Fruit fly (Drosophila melanogaster): ENCODE measurements around the gene Vml.
A peak's percentile ranks its signal among the peaks of the same experiment; 100 is the strongest.

The Vml gene

DNA sequence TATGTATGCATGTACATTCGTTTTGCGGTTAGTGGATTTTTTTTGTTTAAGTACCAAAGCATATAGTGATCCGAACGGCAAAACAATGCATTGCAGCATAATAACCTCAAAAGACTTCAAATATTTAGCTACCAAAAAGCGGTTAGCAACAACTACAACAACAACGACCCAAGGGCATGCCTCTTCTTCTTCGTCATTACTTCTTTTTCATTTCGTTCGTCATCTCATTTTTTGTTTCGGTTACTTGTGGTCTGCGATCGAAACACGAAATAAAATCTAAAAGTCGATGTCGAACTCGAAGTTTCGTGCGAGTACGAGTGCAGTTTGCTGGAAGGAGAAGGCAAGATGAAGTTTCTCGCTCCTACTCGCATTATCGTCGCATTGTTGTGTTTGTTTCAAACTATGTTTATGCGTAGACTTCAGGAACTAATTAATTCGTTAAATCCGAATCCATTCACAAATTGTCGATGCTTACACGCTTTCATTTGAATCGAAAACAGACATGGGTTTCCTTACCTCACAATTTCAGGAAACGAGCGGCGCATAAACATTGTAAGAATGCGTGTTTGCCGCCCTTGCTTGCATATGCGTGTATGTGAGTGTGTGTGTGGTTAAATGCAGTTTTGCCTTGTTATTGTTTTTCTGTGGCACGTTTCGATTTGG is 23.2 kb downstream of the Vml start (continued):
- TF ChIP-seq ash1 (GFP tag; optimal IDR thresholded peaks at IDR 0.05), result no peak
- peak; percentile 44 for TF ChIP-seq CG12299 (tag; optimal IDR thresholded peaks at IDR 0.05)
- TF ChIP-seq CG3065 (GFP tag; optimal IDR thresholded peaks at IDR 0.05), result peak; percentile 65
- TF ChIP-seq Hmx (GFP tag; optimal IDR thresholded peaks at IDR 0.05), result no peak
- TF ChIP-seq chinmo (GFP tag; IDR thresholded peaks at IDR 0.05; ENCODE audit: partially characterized antibody), result no peak
- peak; percentile 78 for TF ChIP-seq pros (GFP tag; optimal IDR thresholded peaks at IDR 0.05)
- TF ChIP-seq Oli (tag; optimal IDR thresholded peaks at IDR 0.05), result peak; percentile 75
- TF ChIP-seq CG17361 (GFP tag; IDR thresholded peaks at IDR 0.05), result peak; percentile 74
- no peak for TF ChIP-seq CG31224 (GFP tag; IDR thresholded peaks at IDR 0.05)
- peak; percentile 52 for TF ChIP-seq crc (GFP tag; optimal IDR thresholded peaks at IDR 0.05)
- peak; percentile 79 for TF ChIP-seq ATbp (GFP tag; optimal IDR thresholded peaks at IDR 0.05)
- TF ChIP-seq CG14441 (GFP tag; IDR thresholded peaks at IDR 0.05), result peak; percentile 73
- TF ChIP-seq CG11247 (GFP tag; IDR thresholded peaks at IDR 0.05), result peak; percentile 44; the same call in 1 of the 2 replicates
- peak; percentile 61 for TF ChIP-seq crol (GFP tag; IDR thresholded peaks at IDR 0.05)
- TF ChIP-seq CG12071 (GFP tag; optimal IDR thresholded peaks at IDR 0.05), result peak; percentile 78
- peak; percentile 69 to 79 for TF ChIP-seq dpn (GFP tag; optimal IDR thresholded peaks at IDR 0.05)
- TF ChIP-seq jumu (GFP tag; optimal IDR thresholded peaks at IDR 0.05), result peak; percentile 72
- TF ChIP-seq ssp (GFP tag; IDR thresholded peaks at IDR 0.05), result peak; percentile 51; the same call in 1 of the 2 replicates
- TF ChIP-seq Hr39 (optimal IDR thresholded peaks at IDR 0.05), result no peak
- TF ChIP-seq twi (tag; optimal IDR thresholded peaks at IDR 0.05), result peak; percentile 78
- TF ChIP-seq CG32772 (GFP tag; IDR thresholded peaks at IDR 0.05), result peak; percentile 74
- TF ChIP-seq tgo (GFP tag; IDR thresholded peaks at IDR 0.05), result peak; percentile 67
- peak; percentile 70 for TF ChIP-seq CG9437 (GFP tag; optimal IDR thresholded peaks at IDR 0.05)
- TF ChIP-seq Aef1 (GFP tag; IDR thresholded peaks at IDR 0.05), result peak; percentile 52; the same call in 2 of the 3 replicates
- TF ChIP-seq Gug (GFP tag; IDR thresholded peaks at IDR 0.05), result peak; percentile 54; the same call in 2 of the 4 replicates
- peak; percentile 49 for TF ChIP-seq CG12744 (GFP tag; optimal IDR thresholded peaks at IDR 0.05)
- peak; percentile 68 for TF ChIP-seq CG17186 (GFP tag; optimal IDR thresholded peaks at IDR 0.05)
- peak; percentile 100 for TF ChIP-seq CG4820 (GFP tag; optimal IDR thresholded peaks at IDR 0.05)
- no peak for TF ChIP-seq insv (GFP tag; optimal IDR thresholded peaks at IDR 0.05)
- no peak for TF ChIP-seq abd-A (tag; optimal IDR thresholded peaks at IDR 0.05)
- peak; percentile 92 for TF ChIP-seq sens-2 (GFP tag; IDR thresholded peaks at IDR 0.05)
- TF ChIP-seq fu2 (GFP tag; optimal IDR thresholded peaks at IDR 0.05), result peak; percentile 8
- peak; percentile 87 for TF ChIP-seq fd64A (GFP tag; optimal IDR thresholded peaks at IDR 0.05)
- peak; percentile 76 for TF ChIP-seq onecut (GFP tag; IDR thresholded peaks at IDR 0.05)
- TF ChIP-seq BEAF-32 (GFP tag; optimal IDR thresholded peaks at IDR 0.05), result no peak
- TF ChIP-seq Optix (GFP tag; IDR thresholded peaks at IDR 0.05), result peak; percentile 90
- TF ChIP-seq CG11398 (GFP tag; optimal IDR thresholded peaks at IDR 0.05), result peak; percentile 71
- TF ChIP-seq chif (GFP tag; optimal IDR thresholded peaks at IDR 0.05), result peak; percentile 74 to 81
- TF ChIP-seq CG10267 (tag; optimal IDR thresholded peaks at IDR 0.05), result peak; percentile 83
- TF ChIP-seq croc (GFP tag; conservative IDR thresholded peaks at IDR 0.05), result peak; percentile 75
- peak; percentile 72 for TF ChIP-seq Ada2b (GFP tag; IDR thresholded peaks at IDR 0.05)
- peak; percentile 73 for TF ChIP-seq wek (GFP tag; optimal IDR thresholded peaks at IDR 0.05)
- peak; percentile 67 for TF ChIP-seq sisA (GFP tag; IDR thresholded peaks at IDR 0.05)
- TF ChIP-seq Sox102F (GFP tag; optimal IDR thresholded peaks at IDR 0.05), result peak; percentile 87
- TF ChIP-seq B-H2 (GFP tag; optimal IDR thresholded peaks at IDR 0.05), result no peak
- no peak for TF ChIP-seq CG11085 (GFP tag; IDR thresholded peaks at IDR 0.05)
- TF ChIP-seq lmd (GFP tag; IDR thresholded peaks at IDR 0.05), result peak; percentile 59
- TF ChIP-seq kni (GFP tag; optimal IDR thresholded peaks at IDR 0.05), result peak; percentile 55
- TF ChIP-seq dysf (GFP tag; IDR thresholded peaks at IDR 0.05), result peak; percentile 66; the same call in 2 of the 3 replicates
- TF ChIP-seq CG18476 (GFP tag; optimal IDR thresholded peaks at IDR 0.05), result peak; percentile 55
- peak; percentile 49; the same call in 1 of the 3 replicates for TF ChIP-seq z (GFP tag; IDR thresholded peaks at IDR 0.05)

All from whole organism, embryonic.